Fruit fly (Drosophila melanogaster) whole organism, embryonic: ENCODE results near the gene Cpr67Fa2.

ENCODE experiments used
- Adf1 ChIP-seq: fragments of 200-800 bp; sonication (Bioruptor generic); IDR thresholded peaks from 2 replicates; pipeline ENCODE4 v1.3.6; 2022; ENCODE audit warnings: missing biosample characterization, missing genetic modification characterization
- Antp ChIP-seq: fragments of 200-800 bp; sonication (Bioruptor generic); optimal IDR thresholded peaks from 3 replicates; lab custom pipeline; 2016; ENCODE audit warnings: missing biosample characterization, missing genetic modification characterization
- Awh ChIP-seq: fragments of 200-800 bp; sonication (Bioruptor generic); IDR thresholded peaks from 2 replicates; pipeline ENCODE4, ENCODE4 v1.3.6; 2022; ENCODE audit warnings: missing biosample characterization, missing genetic modification characterization
- BEAF-32 ChIP-seq: fragments of 200-800 bp; sonication (Bioruptor generic); optimal IDR thresholded peaks from 3 replicates; lab custom pipeline; 2017; ENCODE audit warnings: missing biosample characterization, missing genetic modification characterization, mild to moderate bottlenecking, moderate library complexity, missing genetic modification reagents
- BtbVII ChIP-seq: fragments of 200-800 bp; sonication (Bioruptor generic); optimal IDR thresholded peaks from 3 replicates; lab custom pipeline; 2017; ENCODE audit warnings: missing biosample characterization, mild to moderate bottlenecking, missing genetic modification characterization
- CG1233 ChIP-seq: fragments of 200-800 bp; sonication (Bioruptor generic); optimal IDR thresholded peaks from 4 replicates; lab custom pipeline; 2018; ENCODE audit warnings: missing biosample characterization, mild to moderate bottlenecking, missing genetic modification characterization
- CG13894 ChIP-seq: fragments of 200-800 bp; sonication (Bioruptor generic); optimal IDR thresholded peaks from 3 replicates; lab custom pipeline; 2018; ENCODE audit warnings: missing biosample characterization, mild to moderate bottlenecking, missing genetic modification characterization, moderate library complexity
- CG15479 ChIP-seq: fragments of 200-800 bp; sonication (Bioruptor generic); optimal IDR thresholded peaks from 3 replicates; lab custom pipeline; 2019; ENCODE audit warnings: missing biosample characterization, mild to moderate bottlenecking, missing genetic modification characterization, moderate library complexity
- CG16863 ChIP-seq: fragments of 200-800 bp; sonication (Bioruptor generic); optimal IDR thresholded peaks from 3 replicates; lab custom pipeline; 2016; ENCODE audit warnings: missing biosample characterization, missing genetic modification characterization
- CG17802 ChIP-seq: fragments of 200-800 bp; sonication (Bioruptor generic); optimal IDR thresholded peaks from 2 replicates; lab custom pipeline; 2018; ENCODE audit warnings: missing biosample characterization, mild to moderate bottlenecking, missing genetic modification characterization, moderate library complexity
- CG2889 ChIP-seq: fragments of 200-800 bp; sonication (Bioruptor generic); IDR thresholded peaks from 3 replicates; pipeline ENCODE4 v1.3.6; 2022; ENCODE audit warnings: missing biosample characterization, missing genetic modification characterization
- CG32772 ChIP-seq: fragments of 200-800 bp; sonication (Bioruptor generic); IDR thresholded peaks from 2 replicates; pipeline ENCODE4 v1.3.6; 2022; ENCODE audit warnings: missing biosample characterization, missing genetic modification characterization
- CG33213 ChIP-seq: fragments of 200-800 bp; sonication (Bioruptor generic); optimal IDR thresholded peaks from 3 replicates; lab custom pipeline; 2016; ENCODE audit warnings: missing biosample characterization, missing genetic modification characterization
- CG6654 ChIP-seq: fragments of 200-800 bp; sonication (Bioruptor generic); optimal IDR thresholded peaks from 2 replicates; lab custom pipeline; 2017; ENCODE audit warnings: missing biosample characterization, mild to moderate bottlenecking, missing genetic modification characterization
- CG6791 ChIP-seq: fragments of 200-800 bp; sonication (Bioruptor generic); IDR thresholded peaks from 3 replicates; pipeline ENCODE4 v1.3.6; 2022; ENCODE audit warnings: missing biosample characterization, missing genetic modification characterization; ENCODE audit not compliant: partially characterized antibody
- CG6854 ChIP-seq: fragments of 200-800 bp; sonication (Bioruptor generic); optimal IDR thresholded peaks from 3 replicates; lab custom pipeline; 2017; ENCODE audit warnings: missing biosample characterization, mild to moderate bottlenecking, missing genetic modification characterization
- CG7745 ChIP-seq: fragments of 200-800 bp; sonication (Bioruptor generic); optimal IDR thresholded peaks from 2 replicates; lab custom pipeline; 2018; ENCODE audit warnings: missing biosample characterization, mild to moderate bottlenecking, missing genetic modification characterization, moderate library complexity
- Dek ChIP-seq: fragments of 200-800 bp; sonication (Bioruptor generic); optimal IDR thresholded peaks from 3 replicates; lab custom pipeline; 2019; ENCODE audit warnings: missing biosample characterization, mild to moderate bottlenecking, missing genetic modification characterization, moderate library complexity
- Dip3 ChIP-seq: fragments of 200-800 bp; sonication (Bioruptor generic); optimal IDR thresholded peaks from 3 replicates; lab custom pipeline; 2016; ENCODE audit warnings: missing biosample characterization, missing genetic modification characterization
- Dp ChIP-seq: fragments of 200-800 bp; sonication (Bioruptor generic); optimal IDR thresholded peaks from 2 replicates; lab custom pipeline; 2018; ENCODE audit warnings: missing biosample characterization, mild to moderate bottlenecking, missing genetic modification characterization, moderate library complexity
- ERR ChIP-seq: fragments of 200-800 bp; sonication (Bioruptor generic); optimal IDR thresholded peaks from 2 replicates; lab custom pipeline; 2016; ENCODE audit warnings: missing biosample characterization, missing genetic modification characterization
- Eip74EF ChIP-seq, 2 experiments: fragments of 200-800 bp in 1 of 2; fragments of >200 bp in 1 of 2; sonication (Bioruptor generic) in 1 of 2; optimal IDR thresholded peaks; 2 replicates each; lab custom pipeline; 2017 to 2019; ENCODE audit warnings: missing biosample characterization in 2 of 2, missing genetic modification characterization in 2 of 2, mild to moderate bottlenecking in 1 of 2, moderate library complexity in 1 of 2
- Fer1 ChIP-seq: fragments of 200-800 bp; sonication (Bioruptor generic); optimal IDR thresholded peaks from 2 replicates; lab custom pipeline; 2017; ENCODE audit warnings: missing biosample characterization, mild to moderate bottlenecking, missing genetic modification characterization
- Fer2 ChIP-seq: fragments of 200-800 bp; sonication (Bioruptor generic); optimal IDR thresholded peaks from 2 replicates; lab custom pipeline; 2018; ENCODE audit warnings: missing biosample characterization, mild to moderate bottlenecking, missing genetic modification characterization, moderate library complexity
- Hey ChIP-seq: fragments of 200-800 bp; sonication (Bioruptor generic); optimal IDR thresholded peaks from 3 replicates; lab custom pipeline; 2018; ENCODE audit warnings: missing biosample characterization, mild to moderate bottlenecking, missing genetic modification characterization
- Hr51 ChIP-seq, 2 experiments: fragments of 200-800 bp; sonication (Bioruptor generic); optimal IDR thresholded peaks; 2 replicates in 1 of 2; 3 replicates in 1 of 2; lab custom pipeline; 2016 to 2018; ENCODE audit warnings: missing biosample characterization in 2 of 2, missing genetic modification characterization in 2 of 2, mild to moderate bottlenecking in 1 of 2, moderate library complexity in 1 of 2
- NC2α ChIP-seq: fragments of 200-800 bp; sonication (Bioruptor generic); optimal IDR thresholded peaks from 2 replicates; lab custom pipeline; 2016; ENCODE audit warnings: missing biosample characterization, missing genetic modification characterization
- Nf-YB ChIP-seq: fragments of 200-800 bp; sonication (Bioruptor generic); optimal IDR thresholded peaks from 3 replicates; lab custom pipeline; 2019; ENCODE audit warnings: missing biosample characterization, mild to moderate bottlenecking, missing genetic modification characterization, moderate library complexity
- Oli ChIP-seq: fragments of 200-800 bp; sonication (Bioruptor generic); optimal IDR thresholded peaks from 2 replicates; lab custom pipeline; 2018; ENCODE audit warnings: missing biosample characterization, mild to moderate bottlenecking, missing genetic modification characterization, moderate library complexity
- Rx ChIP-seq: fragments of 200-800 bp; sonication (Bioruptor generic); IDR thresholded peaks from 2 replicates; pipeline ENCODE4 v1.3.6; 2022; ENCODE audit warnings: missing biosample characterization, missing genetic modification characterization
- Side ChIP-seq: fragments of 200-800 bp; sonication (Bioruptor generic); optimal IDR thresholded peaks from 2 replicates; lab custom pipeline; 2016; ENCODE audit warnings: missing biosample characterization, missing genetic modification characterization
- Stat92E ChIP-seq, 3 experiments: fragments of >200 bp in 2 of 3; fragments of 200-800 bp in 1 of 3; sonication (Bioruptor generic) in 1 of 3; optimal IDR thresholded peaks; 2 replicates each; lab custom pipeline; 2017 to 2019; ENCODE audit warnings: missing biosample characterization in 3 of 3, missing genetic modification characterization in 3 of 3, mild to moderate bottlenecking in 1 of 3, moderate library complexity in 1 of 3
- ase ChIP-seq: fragments of 200-800 bp; sonication (Bioruptor generic); IDR thresholded peaks from 3 replicates; pipeline ENCODE4 v1.3.6; 2022; ENCODE audit warnings: missing biosample characterization, missing genetic modification characterization
- bab2 ChIP-seq: fragments of 200-800 bp; sonication (Bioruptor generic); optimal IDR thresholded peaks from 2 replicates; lab custom pipeline; 2016; ENCODE audit warnings: missing biosample characterization, missing genetic modification characterization
- br ChIP-seq: fragments of >200 bp; optimal IDR thresholded peaks from 2 replicates; lab custom pipeline; 2017
- bsh ChIP-seq, 2 experiments: fragments of 200-800 bp; sonication (Bioruptor generic); optimal IDR thresholded peaks; 2 replicates each; lab custom pipeline; 2017 to 2018; ENCODE audit warnings: mild to moderate bottlenecking in 2 of 2, missing biosample characterization in 2 of 2, missing genetic modification characterization in 2 of 2, moderate library complexity in 1 of 2
- cg ChIP-seq: fragments of 200-800 bp; sonication (Bioruptor generic); optimal IDR thresholded peaks from 3 replicates; lab custom pipeline; 2019; ENCODE audit warnings: missing biosample characterization, mild to moderate bottlenecking, missing genetic modification characterization, moderate library complexity
- croc ChIP-seq: fragments of 200-800 bp; sonication (Bioruptor generic); conservative IDR thresholded peaks from 3 replicates; pipeline ENCODE4 v1.3.6; 2022; ENCODE audit warnings: missing biosample characterization, missing genetic modification characterization
- da ChIP-seq: fragments of 200-800 bp; sonication (Bioruptor generic); optimal IDR thresholded peaks from 2 replicates; lab custom pipeline; 2016; ENCODE audit warnings: missing biosample characterization, missing genetic modification characterization
- danr ChIP-seq: fragments of 200-800 bp; sonication (Bioruptor generic); IDR thresholded peaks from 2 replicates; pipeline ENCODE4 v1.3.6; 2022; ENCODE audit warnings: missing biosample characterization, missing genetic modification characterization
- dimm ChIP-seq: fragments of 200-800 bp; sonication (Bioruptor generic); IDR thresholded peaks from 2 replicates; pipeline ENCODE4 v1.3.6; 2022; ENCODE audit warnings: missing biosample characterization, missing genetic modification characterization
- dpn ChIP-seq, 2 experiments: fragments of 200-800 bp; sonication (Bioruptor generic); optimal IDR thresholded peaks; 3 replicates each; lab custom pipeline; 2016; ENCODE audit warnings: missing biosample characterization in 2 of 2, missing genetic modification characterization in 2 of 2
- gro ChIP-seq: fragments of 200-800 bp; sonication (Bioruptor generic); optimal IDR thresholded peaks from 2 replicates; lab custom pipeline; 2016; ENCODE audit warnings: missing biosample characterization, missing genetic modification characterization
- jing ChIP-seq: fragments of 200-800 bp; sonication (Bioruptor generic); optimal IDR thresholded peaks from 2 replicates; lab custom pipeline; 2018; ENCODE audit warnings: missing biosample characterization, mild to moderate bottlenecking, missing genetic modification characterization
- lab ChIP-seq: fragments of 200-800 bp; sonication (Bioruptor generic); optimal IDR thresholded peaks from 3 replicates; lab custom pipeline; 2017; ENCODE audit warnings: missing biosample characterization, missing genetic modification characterization, mild to moderate bottlenecking, moderate library complexity, missing genetic modification reagents
- org-1 ChIP-seq: fragments of 200-800 bp; sonication (Bioruptor generic); optimal IDR thresholded peaks from 2 replicates; lab custom pipeline; 2017; ENCODE audit warnings: missing biosample characterization, missing genetic modification characterization
- sna ChIP-seq: fragments of 200-800 bp; sonication (Bioruptor generic); IDR thresholded peaks from 2 replicates; pipeline ENCODE4 v1.3.6; 2022; ENCODE audit warnings: missing biosample characterization, missing genetic modification characterization; ENCODE audit not compliant: partially characterized antibody
- trem ChIP-seq: fragments of 200-800 bp; optimal IDR thresholded peaks from 3 replicates; lab custom pipeline; 2019; ENCODE audit warnings: missing biosample characterization, mild to moderate bottlenecking, missing genetic modification characterization, moderate library complexity
- wdn ChIP-seq: fragments of 200-800 bp; sonication (Bioruptor generic); IDR thresholded peaks from 2 replicates; pipeline ENCODE4 v1.3.6; 2022; ENCODE audit warnings: missing biosample characterization, missing genetic modification characterization

Cpr67Fa2 gene

dm6 chr3L:10847790-10848492 is 43.6 kb upstream of the Cpr67Fa2 start (continued):
- no peak for TF ChIP-seq gro (GFP tag; lab: Kevin White, UChicago)
- no peak for TF ChIP-seq Fer1 (GFP tag; lab: Kevin White, UChicago)
- no peak for TF ChIP-seq wdn (GFP tag; lab: Robert Waterston, UW)
- no peak for TF ChIP-seq Eip74EF (GFP tag; optimal IDR thresholded peaks at IDR 0.05; lab: Kevin White, UChicago)
- no peak for TF ChIP-seq Awh
- no peak for TF ChIP-seq sna (GFP tag; lab: Robert Waterston, UW)
- TF ChIP-seq jing (GFP tag; lab: Kevin White, UChicago) = no peak
- TF ChIP-seq danr (GFP tag; lab: Robert Waterston, UW) = no peak
- TF ChIP-seq CG6654 (GFP tag; lab: Kevin White, UChicago) = no peak
- TF ChIP-seq BEAF-32 = no peak
- TF ChIP-seq Rx (GFP tag; lab: Robert Waterston, UW) = no peak
- peak; percentile 39 for TF ChIP-seq org-1 (GFP tag; lab: Kevin White, UChicago)
- no peak for TF ChIP-seq CG2889 (GFP tag; lab: Robert Waterston, UW)
- no peak for TF ChIP-seq da
- TF ChIP-seq lab (GFP tag; lab: Kevin White, UChicago) = no peak
- TF ChIP-seq ase (GFP tag; lab: Robert Waterston, UW) = no peak
- no peak for TF ChIP-seq CG32772 (GFP tag; lab: Robert Waterston, UW)
- peak; percentile 53 for TF ChIP-seq Oli
- no peak for TF ChIP-seq Fer2
- TF ChIP-seq bsh (GFP tag; optimal IDR thresholded peaks at IDR 0.05; lab: Kevin White, UChicago) = peak in 1 of 2 experiments; percentile 23
- peak; percentile 13 for TF ChIP-seq Nf-YB
- peak in 1 of 2 experiments; percentile 17 for TF ChIP-seq dpn (GFP tag; optimal IDR thresholded peaks at IDR 0.05; lab: Kevin White, UChicago)
- peak; percentile 19 for TF ChIP-seq CG13894 (tag; lab: Kevin White, UChicago)
- TF ChIP-seq Stat92E (GFP tag; optimal IDR thresholded peaks at IDR 0.05; lab: Kevin White, UChicago) = no peak
- peak; percentile 29; the same call in 1 of the 3 replicates for TF ChIP-seq CG6791 (GFP tag; lab: Robert Waterston, UW)
- no peak for TF ChIP-seq CG16863 (GFP tag; lab: Kevin White, UChicago)
- TF ChIP-seq cg (GFP tag; lab: Kevin White, UChicago) = no peak
- no peak for TF ChIP-seq Hr51 (GFP tag; optimal IDR thresholded peaks at IDR 0.05; lab: Kevin White, UChicago)
- TF ChIP-seq CG17802 = no peak
- TF ChIP-seq bab2 (GFP tag; lab: Kevin White, UChicago) = no peak
- TF ChIP-seq Side (GFP tag; lab: Kevin White, UChicago) = no peak
- peak; percentile 39 for TF ChIP-seq CG1233
- TF ChIP-seq CG6854 (GFP tag; lab: Kevin White, UChicago) = no peak
- TF ChIP-seq CG15479 = peak; percentile 78
- no peak for TF ChIP-seq dimm (GFP tag; lab: Robert Waterston, UW)
- no peak for TF ChIP-seq croc (GFP tag; lab: Robert Waterston, UW)
- TF ChIP-seq Dip3 (GFP tag; lab: Kevin White, UChicago) = no peak
- TF ChIP-seq CG7745 (tag; lab: Kevin White, UChicago) = no peak
- TF ChIP-seq Antp = no peak
- no peak for TF ChIP-seq CG33213 (GFP tag; lab: Kevin White, UChicago)
- TF ChIP-seq Dp (GFP tag; lab: Kevin White, UChicago) = no peak
- TF ChIP-seq br (lab: Kevin White, UChicago) = no peak
- TF ChIP-seq Hey (tag; lab: Kevin White, UChicago) = no peak
- TF ChIP-seq Dek = no peak
- no peak for TF ChIP-seq NC2α (GFP tag; lab: Kevin White, UChicago)
- peak; percentile 41 for TF ChIP-seq trem (tag; lab: Kevin White, UChicago)
- no peak for TF ChIP-seq Adf1 (GFP tag; lab: Robert Waterston, UW)
- TF ChIP-seq BtbVII (GFP tag; lab: Kevin White, UChicago) = no peak
- no peak for TF ChIP-seq ERR (GFP tag; lab: Kevin White, UChicago)
